Fruit fly (Drosophila melanogaster): ENCODE measurements around the gene Hsp27.

Hsp27 gene

DNA sequence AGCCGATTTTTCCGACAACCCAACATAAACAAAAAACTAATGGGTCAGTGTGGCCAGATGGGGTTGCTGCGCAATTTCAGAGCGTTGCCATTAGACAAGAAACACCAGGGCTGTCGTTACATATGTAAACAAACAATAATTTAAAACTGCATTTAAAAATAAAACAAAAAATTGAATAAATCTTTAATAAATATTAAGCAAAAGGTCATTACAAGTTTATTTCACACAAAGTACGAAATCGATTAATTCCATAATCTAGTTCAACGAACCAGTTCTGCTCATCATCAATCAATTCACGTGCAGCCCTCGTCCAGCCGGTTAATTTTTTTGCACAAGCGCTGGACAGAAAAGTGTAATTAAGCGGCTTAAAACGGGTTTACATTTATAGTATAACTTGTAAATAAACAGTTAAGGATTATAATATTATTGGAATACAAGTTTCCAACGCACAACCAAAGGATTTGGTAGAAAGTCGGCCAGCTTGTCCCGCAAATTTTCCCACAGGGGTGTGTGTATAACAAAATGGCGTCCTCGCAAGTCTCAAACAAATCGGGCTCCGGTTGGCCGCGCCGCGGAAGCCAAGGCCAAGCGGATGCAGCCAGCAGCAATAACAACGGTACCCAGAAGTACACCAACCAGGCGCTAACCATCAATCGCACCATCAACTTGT lies 27.0 kb downstream of the Hsp27 start, which contains the start of the genes CG4022 and Cpsf5 (continued):
- TF ChIP-seq chinmo (GFP tag; IDR thresholded peaks at IDR 0.05; ENCODE audit: partially characterized antibody) (0 out of 4 replicates have a peak, but pooled peaks have one; percentile 26), Doc3 (GFP tag; IDR thresholded peaks at IDR 0.05; ENCODE audit: partially characterized antibody) (no peak), CG4328 (GFP tag; optimal IDR thresholded peaks at IDR 0.05) (peak; percentile 78), cato (GFP tag; optimal IDR thresholded peaks at IDR 0.05; ENCODE audit: borderline replicate concordance) (peak; percentile 54), CG30403 (GFP tag; optimal IDR thresholded peaks at IDR 0.05) (peak; percentile 90), stwl (tag; optimal IDR thresholded peaks at IDR 0.05) (peak; percentile 73), CG12659 (GFP tag; optimal IDR thresholded peaks at IDR 0.05) (peak; percentile 91), Hsf (GFP tag; optimal IDR thresholded peaks at IDR 0.05) (peak; percentile 85), Sox100B (GFP tag; optimal IDR thresholded peaks at IDR 0.05) (peak; percentile 71), wek (GFP tag; optimal IDR thresholded peaks at IDR 0.05) (no peak), knrl (GFP tag; IDR thresholded peaks at IDR 0.05; ENCODE audit: partially characterized antibody) (peak; percentile 61), ken (GFP tag; IDR thresholded peaks at IDR 0.05) (peak; percentile 87), Hey (tag; optimal IDR thresholded peaks at IDR 0.05) (no peak), CG6683 (GFP tag; optimal IDR thresholded peaks at IDR 0.05) (peak; percentile 53), en (GFP tag; optimal IDR thresholded peaks at IDR 0.05) (no peak), CG34224 (GFP tag; IDR thresholded peaks at IDR 0.05; ENCODE audit: partially characterized antibody) (no peak), mam (GFP tag; optimal IDR thresholded peaks at IDR 0.05) (peak; percentile 73), CTCF (GFP tag; optimal IDR thresholded peaks at IDR 0.05) (no peak), bbx (GFP tag; IDR thresholded peaks at IDR 0.05; ENCODE audit: partially characterized antibody) (no peak), CG4424 (GFP tag; optimal IDR thresholded peaks at IDR 0.05) (peak; percentile 86), CG1792 (GFP tag; optimal IDR thresholded peaks at IDR 0.05) (peak; percentile 55), CG31224 (GFP tag; IDR thresholded peaks at IDR 0.05) (peak; percentile 57), Ravus (GFP tag; IDR thresholded peaks at IDR 0.05) (peak; percentile 25; the same call in 1 of the 2 replicates), CG8478 (optimal IDR thresholded peaks at IDR 0.05) (no peak), salm (tag; optimal IDR thresholded peaks at IDR 0.05) (peak; percentile 43), lola (GFP tag; optimal IDR thresholded peaks at IDR 0.05) (peak in 1 of 3 experiments; percentile 84), CG18619 (GFP tag; optimal IDR thresholded peaks at IDR 0.05) (peak; percentile 80), ewg (GFP tag; optimal IDR thresholded peaks at IDR 0.05) (peak; percentile 79), C15 (GFP tag; IDR thresholded peaks at IDR 0.05) (peak; percentile 79; the same call in 1 of the 3 replicates), CG17802 (tag; optimal IDR thresholded peaks at IDR 0.05) (peak; percentile 42), Lim3 (GFP tag; IDR thresholded peaks at IDR 0.05) (no peak), ara (GFP tag; IDR thresholded peaks at IDR 0.05) (peak; percentile 87), hth (optimal IDR thresholded peaks at IDR 0.05) (no peak), CG31365 (tag; optimal IDR thresholded peaks at IDR 0.05) (peak; percentile 13), CG9876 (GFP tag; optimal IDR thresholded peaks at IDR 0.05) (no peak), ap (GFP tag; IDR thresholded peaks at IDR 0.05) (peak; percentile 56), jigr1 (GFP tag; IDR thresholded peaks at IDR 0.05) (no peak), so (GFP tag; IDR thresholded peaks at IDR 0.05) (peak; percentile 85; the same call in 2 of the 3 replicates), Optix (GFP tag; IDR thresholded peaks at IDR 0.05) (no peak; the same call in 1 of the 3 replicates), seq (GFP tag; IDR thresholded peaks at IDR 0.05) (peak; percentile 74), phol (tag; optimal IDR thresholded peaks at IDR 0.05) (peak; percentile 94), CG17361 (GFP tag; IDR thresholded peaks at IDR 0.05) (peak; percentile 82), CG7963 (GFP tag; IDR thresholded peaks at IDR 0.05; ENCODE audit: partially characterized antibody) (no peak), HLH4C (GFP tag; IDR thresholded peaks at IDR 0.05; ENCODE audit: partially characterized antibody) (peak; percentile 41; the same call in 1 of the 3 replicates), HmgD (GFP tag; optimal IDR thresholded peaks at IDR 0.05) (no peak), Hr78 (GFP tag; optimal IDR thresholded peaks at IDR 0.05) (no peak), gsb-n (tag; optimal IDR thresholded peaks at IDR 0.05) (peak; percentile 84), Rfx (GFP tag; IDR thresholded peaks at IDR 0.05) (peak; percentile 88), HHEX (GFP tag; optimal IDR thresholded peaks at IDR 0.05) (peak; percentile 69)
